Fruit fly (Drosophila melanogaster) S2 (cell line): ENCODE results near the gene CG13373.

ENCODE experiments used
- CG8478 ChIP-seq: fragments of >200 bp; optimal IDR thresholded peaks from 2 replicates; lab custom pipeline; 2018
- CTCF ChIP-seq, 2 experiments: fragments of >200 bp; optimal IDR thresholded peaks; 2 replicates each; lab custom pipeline; 2018

- TF ChIP-seq CG8478 (lab: Kevin White, UChicago), result no peak
- TF ChIP-seq CTCF (optimal IDR thresholded peaks at IDR 0.05; lab: Kevin White, UChicago), result no peak
Observed at dm6 chrX:428192-428591, 48.6 kb upstream of the CG13373 start.
